Worm (Caenorhabditis elegans): ENCODE measurements around the gene F16G10.3.

DNA sequence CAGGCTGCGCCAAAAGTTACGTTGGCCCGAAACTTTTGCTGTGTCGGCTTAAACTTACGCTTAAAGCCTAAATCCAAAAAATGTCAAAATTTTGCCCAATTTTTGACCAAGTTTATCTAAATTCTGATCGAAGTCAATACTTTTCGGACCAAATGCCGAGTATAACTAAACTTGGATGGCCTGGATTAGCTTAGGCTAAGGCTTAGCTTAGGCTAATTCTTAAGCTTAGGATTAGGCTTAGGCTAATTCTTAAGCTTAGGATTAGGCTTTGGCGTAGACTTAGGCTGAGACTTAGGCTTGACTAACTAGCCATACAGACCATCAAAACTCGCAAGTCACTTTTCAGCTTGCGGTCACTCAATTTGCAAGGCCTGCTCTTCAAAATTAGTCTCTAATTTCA, 36.0 kb upstream of the F16G10.3 start:
- TF ChIP-seq sma-9 (GFP tag; optimal IDR thresholded peaks at IDR 0.05), result no peak
- TF ChIP-seq sma-9 (tag; optimal IDR thresholded peaks at IDR 0.05), result no peak
- TF ChIP-seq lin-13 (GFP tag; optimal IDR thresholded peaks at IDR 0.05), result no peak
- TF ChIP-seq unc-62 (GFP tag; optimal IDR thresholded peaks at IDR 0.05), result no peak
- TF ChIP-seq skn-1 (tag; optimal IDR thresholded peaks at IDR 0.05), result no peak
- no peak for TF ChIP-seq fos-1 (tag; optimal IDR thresholded peaks at IDR 0.05)
- no peak for TF ChIP-seq unc-39 (tag; optimal IDR thresholded peaks at IDR 0.05)
- no peak for TF ChIP-seq nhr-10 (tag; optimal IDR thresholded peaks at IDR 0.05)
- no peak for TF ChIP-seq lin-11 (tag; optimal IDR thresholded peaks at IDR 0.05)
- no peak for TF ChIP-seq ama-1 (optimal IDR thresholded peaks at IDR 0.05)
- no peak for TF ChIP-seq sma-3 (GFP tag; optimal IDR thresholded peaks at IDR 0.05)
- no peak for TF ChIP-seq peb-1 (tag; optimal IDR thresholded peaks at IDR 0.05)
- TF ChIP-seq egl-27 (tag; optimal IDR thresholded peaks at IDR 0.05), result no peak
- no peak for TF ChIP-seq ztf-11 (tag; optimal IDR thresholded peaks at IDR 0.05)
- TF ChIP-seq mdl-1 (tag; optimal IDR thresholded peaks at IDR 0.05), result no peak
